Fruit fly (Drosophila melanogaster) whole organism, embryonic: ENCODE data around the gene CG9590.

Experiments
- B-H2 ChIP-seq: fragments of 200-800 bp; sonication (Bioruptor generic); optimal IDR thresholded peaks from 2 replicates; lab custom pipeline; 2018; ENCODE audit warnings: missing biosample characterization, mild to moderate bottlenecking, missing genetic modification characterization
- CG10366 ChIP-seq: fragments of 200-800 bp; sonication (Bioruptor generic); IDR thresholded peaks from 2 replicates; pipeline ENCODE4 v1.3.6; 2022; ENCODE audit warnings: missing biosample characterization, missing genetic modification characterization
- CG10462 ChIP-seq: fragments of 200-800 bp; sonication (Bioruptor generic); optimal IDR thresholded peaks from 2 replicates; lab custom pipeline; 2016; ENCODE audit warnings: missing biosample characterization, missing genetic modification characterization
- CG11398 ChIP-seq: fragments of 200-800 bp; sonication (Bioruptor generic); optimal IDR thresholded peaks from 2 replicates; lab custom pipeline; 2016; ENCODE audit warnings: missing biosample characterization, missing genetic modification characterization
- CG12236 ChIP-seq: fragments of 200-800 bp; sonication (Bioruptor generic); optimal IDR thresholded peaks from 2 replicates; lab custom pipeline; 2016; ENCODE audit warnings: missing biosample characterization, missing genetic modification characterization
- CG14014 ChIP-seq: fragments of 200-800 bp; sonication (Bioruptor generic); IDR thresholded peaks from 2 replicates; pipeline ENCODE4 v1.3.6; 2022; ENCODE audit warnings: missing biosample characterization, missing genetic modification characterization
- CG17361 ChIP-seq: fragments of 200-800 bp; sonication (Bioruptor generic); IDR thresholded peaks from 3 replicates; pipeline ENCODE4 v1.3.6; 2022; ENCODE audit warnings: missing biosample characterization, missing genetic modification characterization
- CG18476 ChIP-seq: fragments of 200-800 bp; sonication (Bioruptor generic); optimal IDR thresholded peaks from 2 replicates; lab custom pipeline; 2016; ENCODE audit warnings: missing biosample characterization, mild to moderate bottlenecking, missing genetic modification characterization
- CG2889 ChIP-seq: fragments of 200-800 bp; sonication (Bioruptor generic); IDR thresholded peaks from 3 replicates; pipeline ENCODE4 v1.3.6; 2022; ENCODE audit warnings: missing biosample characterization, missing genetic modification characterization
- CG30403 ChIP-seq: fragments of 200-800 bp; sonication (Bioruptor generic); optimal IDR thresholded peaks from 3 replicates; lab custom pipeline; 2016; ENCODE audit warnings: missing biosample characterization, missing genetic modification characterization
- CG32772 ChIP-seq: fragments of 200-800 bp; sonication (Bioruptor generic); IDR thresholded peaks from 2 replicates; pipeline ENCODE4 v1.3.6; 2022; ENCODE audit warnings: missing biosample characterization, missing genetic modification characterization
- CG6272 ChIP-seq: fragments of 200-800 bp; sonication (Bioruptor generic); IDR thresholded peaks from 2 replicates; pipeline ENCODE4 v1.3.6; 2022; ENCODE audit warnings: missing biosample characterization, missing genetic modification characterization
- CG6791 ChIP-seq: fragments of 200-800 bp; sonication (Bioruptor generic); IDR thresholded peaks from 3 replicates; pipeline ENCODE4 v1.3.6; 2022; ENCODE audit warnings: missing biosample characterization, missing genetic modification characterization; ENCODE audit not compliant: partially characterized antibody
- CG8924 ChIP-seq: fragments of 200-800 bp; optimal IDR thresholded peaks from 3 replicates; lab custom pipeline; 2019; ENCODE audit warnings: missing biosample characterization, mild to moderate bottlenecking, missing genetic modification characterization, moderate library complexity
- CG9727 ChIP-seq: fragments of 200-800 bp; sonication (Bioruptor generic); optimal IDR thresholded peaks from 3 replicates; lab custom pipeline; 2017; ENCODE audit warnings: missing biosample characterization, mild to moderate bottlenecking, missing genetic modification characterization
- CG9876 ChIP-seq: fragments of 200-800 bp; sonication (Bioruptor generic); optimal IDR thresholded peaks from 2 replicates; lab custom pipeline; 2016; ENCODE audit warnings: missing biosample characterization, missing genetic modification characterization
- Drgx ChIP-seq: fragments of 200-800 bp; sonication (Bioruptor generic); IDR thresholded peaks from 2 replicates; pipeline ENCODE4 v1.3.6; 2022; ENCODE audit warnings: missing biosample characterization, missing genetic modification characterization
- E2f1 ChIP-seq: fragments of 200-800 bp; sonication (Bioruptor generic); IDR thresholded peaks from 2 replicates; pipeline ENCODE4 v1.3.6; 2022; ENCODE audit warnings: missing biosample characterization, missing genetic modification characterization
- GATAe ChIP-seq: fragments of 200-800 bp; sonication (Bioruptor generic); conservative IDR thresholded peaks from 2 replicates; pipeline ENCODE4 v1.3.6; 2022; ENCODE audit warnings: missing biosample characterization, missing genetic modification characterization
- HLHmδ ChIP-seq: fragments of 200-800 bp; sonication (Bioruptor generic); optimal IDR thresholded peaks from 2 replicates; lab custom pipeline; 2018; ENCODE audit warnings: missing biosample characterization, mild to moderate bottlenecking, missing genetic modification characterization, moderate library complexity
- Hmx ChIP-seq: fragments of 200-800 bp; sonication (Bioruptor generic); optimal IDR thresholded peaks from 2 replicates; lab custom pipeline; 2016; ENCODE audit warnings: missing biosample characterization, missing genetic modification characterization
- Mad ChIP-seq: fragments of 200-800 bp; sonication (Bioruptor generic); optimal IDR thresholded peaks from 2 replicates; lab custom pipeline; 2016; ENCODE audit warnings: missing biosample characterization, missing genetic modification characterization
- NK7.1 ChIP-seq: fragments of 200-800 bp; sonication (Bioruptor generic); optimal IDR thresholded peaks from 3 replicates; lab custom pipeline; 2016; ENCODE audit warnings: missing biosample characterization, missing genetic modification characterization
- NfI ChIP-seq: fragments of 200-800 bp; sonication (Bioruptor generic); optimal IDR thresholded peaks from 3 replicates; lab custom pipeline; 2018; ENCODE audit warnings: missing biosample characterization, mild to moderate bottlenecking, missing genetic modification characterization, moderate library complexity
- Poxn ChIP-seq: fragments of 200-800 bp; sonication (Bioruptor generic); IDR thresholded peaks from 2 replicates; pipeline ENCODE4 v1.3.6; 2022; ENCODE audit warnings: missing biosample characterization, missing genetic modification characterization
- Sin3A ChIP-seq: fragments of >200 bp; optimal IDR thresholded peaks from 2 replicates; lab custom pipeline; 2018
- Sry-δ ChIP-seq: fragments of 200-800 bp; sonication (Bioruptor generic); optimal IDR thresholded peaks from 2 replicates; lab custom pipeline; 2016; ENCODE audit warnings: missing biosample characterization, missing genetic modification characterization
- Tbp ChIP-seq: fragments of >200 bp; optimal IDR thresholded peaks from 2 replicates; lab custom pipeline; 2018; ENCODE audit warnings: missing biosample characterization, missing genetic modification characterization
- aop ChIP-seq: fragments of 200-800 bp; sonication (Bioruptor generic); IDR thresholded peaks from 2 replicates; pipeline ENCODE4 v1.3.6; 2022; ENCODE audit warnings: missing biosample characterization, missing genetic modification characterization
- bsh ChIP-seq, 2 experiments: fragments of 200-800 bp; sonication (Bioruptor generic); optimal IDR thresholded peaks; 2 replicates each; lab custom pipeline; 2017 to 2018; ENCODE audit warnings: mild to moderate bottlenecking in 2 of 2, missing biosample characterization in 2 of 2, missing genetic modification characterization in 2 of 2, moderate library complexity in 1 of 2
- chif ChIP-seq, 2 experiments: fragments of 200-800 bp; sonication (Bioruptor generic); optimal IDR thresholded peaks; 3 replicates each; lab custom pipeline; 2016; ENCODE audit warnings: missing biosample characterization in 2 of 2, missing genetic modification characterization in 2 of 2
- disco-r ChIP-seq: fragments of 200-800 bp; sonication (Bioruptor generic); optimal IDR thresholded peaks from 2 replicates; lab custom pipeline; 2016; ENCODE audit warnings: missing biosample characterization, missing genetic modification characterization
- gt ChIP-seq: fragments of 200-800 bp; sonication (Bioruptor generic); IDR thresholded peaks from 2 replicates; pipeline ENCODE4 v1.3.6; 2022; ENCODE audit warnings: missing biosample characterization, missing genetic modification characterization
- hb ChIP-seq: fragments of 200-800 bp; sonication (Bioruptor generic); IDR thresholded peaks from 3 replicates; pipeline ENCODE4 v1.3.6; 2022; ENCODE audit warnings: missing biosample characterization, missing genetic modification characterization; ENCODE audit not compliant: partially characterized antibody
- hbn ChIP-seq: fragments of 200-800 bp; sonication (Bioruptor generic); IDR thresholded peaks from 2 replicates; pipeline ENCODE4 v1.3.6; 2022; ENCODE audit warnings: missing biosample characterization, missing genetic modification characterization; ENCODE audit not compliant: partially characterized antibody
- inv ChIP-seq: fragments of 200-800 bp; sonication (Bioruptor generic); IDR thresholded peaks from 2 replicates; pipeline ENCODE4 v1.3.6; 2022; ENCODE audit warnings: missing biosample characterization, missing genetic modification characterization; ENCODE audit not compliant: partially characterized antibody
- jing ChIP-seq: fragments of 200-800 bp; sonication (Bioruptor generic); optimal IDR thresholded peaks from 2 replicates; lab custom pipeline; 2018; ENCODE audit warnings: missing biosample characterization, mild to moderate bottlenecking, missing genetic modification characterization
- kay ChIP-seq: fragments of 200-800 bp; sonication (Bioruptor generic); optimal IDR thresholded peaks from 2 replicates; lab custom pipeline; 2016; ENCODE audit warnings: missing biosample characterization, missing genetic modification characterization
- onecut ChIP-seq: fragments of 200-800 bp; sonication (Bioruptor generic); IDR thresholded peaks from 2 replicates; pipeline ENCODE4 v1.3.6; 2022; ENCODE audit warnings: missing biosample characterization, missing genetic modification characterization
- peb ChIP-seq: fragments of 200-800 bp; sonication (Bioruptor generic); IDR thresholded peaks from 2 replicates; pipeline ENCODE4 v1.3.6; 2022; ENCODE audit warnings: missing biosample characterization, missing genetic modification characterization
- pum ChIP-seq: fragments of 200-800 bp; sonication (Bioruptor generic); optimal IDR thresholded peaks from 2 replicates; lab custom pipeline; 2016; ENCODE audit warnings: missing biosample characterization, missing genetic modification characterization
- sc ChIP-seq, 3 experiments: fragments of >200 bp in 2 of 3; fragments of 200-800 bp in 1 of 3; sonication (Bioruptor generic) in 1 of 3; optimal IDR thresholded peaks; 2 replicates in 2 of 3; 3 replicates in 1 of 3; lab custom pipeline; 2017; ENCODE audit warnings: mild to moderate bottlenecking in 1 of 3, missing biosample characterization in 1 of 3, missing genetic modification characterization in 1 of 3, missing genetic modification reagents in 1 of 3
- tap ChIP-seq: fragments of 200-800 bp; optimal IDR thresholded peaks from 3 replicates; lab custom pipeline; 2019; ENCODE audit warnings: missing biosample characterization, mild to moderate bottlenecking, missing genetic modification characterization, moderate library complexity
- tna ChIP-seq: fragments of 200-800 bp; sonication (Bioruptor generic); IDR thresholded peaks from 2 replicates; pipeline ENCODE4 v1.3.6; 2022; ENCODE audit warnings: missing biosample characterization, missing genetic modification characterization; ENCODE audit not compliant: partially characterized antibody
- trh ChIP-seq: fragments of 200-800 bp; sonication (Bioruptor generic); optimal IDR thresholded peaks from 2 replicates; lab custom pipeline; 2016; ENCODE audit warnings: missing biosample characterization, missing genetic modification characterization
- twi ChIP-seq: fragments of 200-800 bp; optimal IDR thresholded peaks from 2 replicates; lab custom pipeline; 2019; ENCODE audit warnings: missing biosample characterization, mild to moderate bottlenecking, missing genetic modification characterization, moderate library complexity
- wor ChIP-seq: fragments of 200-800 bp; sonication (Bioruptor generic); IDR thresholded peaks from 2 replicates; pipeline ENCODE4 v1.3.6; 2022; ENCODE audit warnings: missing biosample characterization, missing genetic modification characterization

Gene CG9590

dm6 chr3R:15802006-15802405 lies 15.5 kb downstream of the CG9590 start, which contains the start of gene CG9593:
TSS of gene CG9593 (plus strand) at chr3R:15802275.
- TF ChIP-seq twi (tag; lab: Kevin White, UChicago) = peak; percentile 94
- no peak for TF ChIP-seq CG18476 (GFP tag; lab: Kevin White, UChicago)
- TF ChIP-seq, all 482 proteins: peak for 1

dm6 chr3R:15803502-15804461 lies 17.3 kb downstream of the CG9590 start, which contains the start of gene alpha-Man-IIb:
TSS of gene alpha-Man-IIb (plus strand) at chr3R:15804248.
- TF ChIP-seq aop (no peak), jing (GFP tag; lab: Kevin White, UChicago) (no peak), bsh (GFP tag; optimal IDR thresholded peaks at IDR 0.05; lab: Kevin White, UChicago) (peak; percentile 4 to 33), Drgx (GFP tag; lab: Robert Waterston, UW) (no peak), trh (GFP tag; lab: Kevin White, UChicago) (no peak), chif (GFP tag; optimal IDR thresholded peaks at IDR 0.05; lab: Kevin White, UChicago) (no peak), pum (GFP tag; lab: Kevin White, UChicago) (no peak), kay (GFP tag; lab: Kevin White, UChicago) (peak; percentile 33), sc (optimal IDR thresholded peaks at IDR 0.05; lab: Kevin White, UChicago) (no peak), sc (GFP tag; optimal IDR thresholded peaks at IDR 0.05; lab: Kevin White, UChicago) (no peak), CG32772 (no peak), CG14014 (GFP tag; lab: Robert Waterston, UW) (no peak), NfI (no peak), CG12236 (GFP tag; lab: Kevin White, UChicago) (no peak), CG11398 (no peak), wor (GFP tag; lab: Robert Waterston, UW) (no peak), tap (tag; lab: Kevin White, UChicago) (no peak), CG30403 (peak; percentile 18), CG10366 (GFP tag; lab: Robert Waterston, UW) (peak; percentile 12; the same call in 1 of the 2 replicates), CG6791 (GFP tag; lab: Robert Waterston, UW) (peak; percentile 50; the same call in 1 of the 3 replicates), tna (peak; percentile 66), CG8924 (tag; lab: Kevin White, UChicago) (peak; percentile 56), Mad (no peak), Sin3A (lab: Kevin White, UChicago) (no peak), B-H2 (no peak), peb (GFP tag; lab: Robert Waterston, UW) (no peak), inv (GFP tag; lab: Robert Waterston, UW) (peak; percentile 58), CG17361 (GFP tag; lab: Robert Waterston, UW) (peak; percentile 43; the same call in 2 of the 3 replicates), disco-r (GFP tag; lab: Kevin White, UChicago) (no peak), CG9876 (GFP tag; lab: Kevin White, UChicago) (no peak), GATAe (GFP tag; lab: Robert Waterston, UW) (no peak), CG9727 (GFP tag; lab: Kevin White, UChicago) (peak; percentile 7), onecut (GFP tag; lab: Robert Waterston, UW) (peak; percentile 92), Sry-δ (GFP tag; lab: Kevin White, UChicago) (peak; percentile 64), HLHmδ (GFP tag; lab: Kevin White, UChicago) (no peak), hbn (peak; percentile 84), NK7.1 (GFP tag; lab: Kevin White, UChicago) (no peak), gt (GFP tag; lab: Robert Waterston, UW) (no peak), CG6272 (GFP tag; lab: Robert Waterston, UW) (no peak), CG2889 (GFP tag; lab: Robert Waterston, UW) (no peak), E2f1 (no peak), CG10462 (GFP tag; lab: Kevin White, UChicago) (no peak), hb (GFP tag; lab: Robert Waterston, UW) (peak; percentile 71; the same call in 2 of the 3 replicates), Poxn (GFP tag; lab: Robert Waterston, UW) (no peak), Tbp (peak; percentile 7), Hmx (no peak)
